Worm (Caenorhabditis elegans) whole organism, early embryonic: ENCODE results near the gene bca-1.

Source experiments
- B0310.2 ChIP-seq: sonication (generic microtip); optimal IDR thresholded peaks from 2 replicates; lab custom pipeline; 2016; ENCODE audit warnings: mild to moderate bottlenecking, missing genetic modification characterization, missing compliant biosample characterization
- F13C5.2 ChIP-seq: sonication (generic microtip); optimal IDR thresholded peaks from 2 replicates; lab custom pipeline; 2017; ENCODE audit warnings: mild to moderate bottlenecking, missing genetic modification characterization, inconsistent platforms, missing compliant biosample characterization
- aly-1 ChIP-seq: sonication (generic microtip); optimal IDR thresholded peaks from 2 replicates; lab custom pipeline; 2016; ENCODE audit warnings: missing genetic modification characterization, missing compliant biosample characterization
- ama-1 ChIP-seq: fragments of 150-350 bp; optimal IDR thresholded peaks from 2 replicates; lab custom pipeline; 2014
- hmg-4 ChIP-seq: fragments of 200-800 bp; sonication (Bioruptor generic); optimal IDR thresholded peaks from 2 replicates; lab custom pipeline; 2018; ENCODE audit warnings: mild to moderate bottlenecking, missing genetic modification characterization, missing compliant biosample characterization
- hnd-1 ChIP-seq: sonication (generic microtip); optimal IDR thresholded peaks from 2 replicates; lab custom pipeline; 2016; ENCODE audit warnings: missing genetic modification characterization, missing compliant biosample characterization
- tbx-11 ChIP-seq: fragments of 200-800 bp; sonication (Bioruptor generic); IDR thresholded peaks from 2 replicates; pipeline ENCODE4 v1.3.6; 2022; ENCODE audit warnings: missing genetic modification characterization, missing compliant biosample characterization
- tra-4 ChIP-seq: sonication (generic microtip); optimal IDR thresholded peaks from 2 replicates; lab custom pipeline; 2017; ENCODE audit warnings: missing genetic modification characterization, missing compliant biosample characterization

DNA sequence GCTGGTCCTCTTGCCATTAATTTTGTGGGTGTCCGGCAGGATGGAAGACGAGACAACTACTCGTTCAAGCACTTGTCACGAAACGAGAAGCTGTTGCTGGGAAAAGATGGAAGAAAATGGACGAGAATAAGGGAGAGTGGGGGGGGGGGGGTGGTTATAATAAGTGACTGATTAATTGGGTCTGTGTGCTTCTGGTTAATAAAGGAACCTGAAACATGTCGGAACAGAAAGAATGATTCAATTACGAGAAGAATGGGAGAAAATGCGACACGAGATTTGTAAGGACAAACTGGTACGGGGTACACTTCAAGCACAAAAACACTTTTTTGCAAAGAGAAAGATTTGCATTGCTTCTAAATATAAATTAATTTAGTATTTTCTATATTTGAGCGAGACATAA lies 49.1 kb downstream of the bca-1 start:
- TF ChIP-seq hmg-4 (GFP tag; lab: Kevin White, UChicago): no peak
- TF ChIP-seq F13C5.2 (tag; lab: Kevin White, UChicago): no peak
- TF ChIP-seq hnd-1 (tag; lab: Kevin White, UChicago): no peak
- no peak for TF ChIP-seq ama-1 (lab: Kevin White, UChicago)
- TF ChIP-seq B0310.2 (tag; lab: Kevin White, UChicago): no peak
- no peak for TF ChIP-seq tra-4 (tag; lab: Kevin White, UChicago)
- no peak for TF ChIP-seq aly-1 (tag; lab: Kevin White, UChicago)
- no peak for TF ChIP-seq tbx-11 (GFP tag; lab: Robert Waterston, UW)
